Fruit fly (Drosophila melanogaster): ENCODE results near the gene Mnat9.

Mnat9 gene

DNA sequence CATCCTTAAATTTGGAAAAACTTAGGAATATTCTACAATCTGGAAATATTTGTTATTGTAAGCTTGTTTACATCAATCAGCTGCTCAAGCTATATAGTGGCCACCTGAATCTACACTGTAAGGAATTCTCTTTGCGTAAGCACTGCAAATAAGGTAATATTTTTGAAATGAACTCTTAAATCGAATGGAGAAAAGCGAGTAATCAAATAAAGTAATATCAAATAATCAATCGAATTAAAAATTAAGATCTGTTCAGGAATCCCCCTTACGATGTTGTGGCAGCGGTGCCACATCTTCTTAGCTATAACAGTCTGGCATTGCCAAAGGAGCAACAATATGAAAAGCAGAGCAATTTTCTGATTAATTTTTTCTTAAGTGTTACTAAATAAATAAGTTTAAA is at the start of gene Mnat9, which contains the start of gene CG1792 (continued):
- no peak for TF ChIP-seq prd (optimal IDR thresholded peaks at IDR 0.05)
- TF ChIP-seq prd (GFP tag; IDR thresholded peaks at IDR 0.05): peak; percentile 99
- TF ChIP-seq nerfin-2 (GFP tag; IDR thresholded peaks at IDR 0.05; ENCODE audit: partially characterized antibody): no peak
- peak; percentile 98 for TF ChIP-seq phol (tag; optimal IDR thresholded peaks at IDR 0.05)
- TF ChIP-seq CG13424 (tag; optimal IDR thresholded peaks at IDR 0.05): peak; percentile 98
- TF ChIP-seq CG2678 (tag; optimal IDR thresholded peaks at IDR 0.05): peak; percentile 98
- TF ChIP-seq CG6683 (GFP tag; optimal IDR thresholded peaks at IDR 0.05): peak; percentile 94
- TF ChIP-seq Hmx (GFP tag; optimal IDR thresholded peaks at IDR 0.05): peak; percentile 97
- no peak for TF ChIP-seq tna (GFP tag; IDR thresholded peaks at IDR 0.05; ENCODE audit: partially characterized antibody)
- peak; percentile 80 for TF ChIP-seq z (GFP tag; IDR thresholded peaks at IDR 0.05)
- peak; percentile 98 for TF ChIP-seq CG11398 (GFP tag; optimal IDR thresholded peaks at IDR 0.05)
- TF ChIP-seq aop (GFP tag; IDR thresholded peaks at IDR 0.05): peak; percentile 98
- peak; percentile 99 for TF ChIP-seq Dbx (GFP tag; IDR thresholded peaks at IDR 0.05)
- peak; percentile 96 for TF ChIP-seq BtbVII (GFP tag; optimal IDR thresholded peaks at IDR 0.05)
- peak; percentile 98 for TF ChIP-seq Meics (GFP tag; optimal IDR thresholded peaks at IDR 0.05)
- TF ChIP-seq NC2β (GFP tag; optimal IDR thresholded peaks at IDR 0.05): peak; percentile 98
- TF ChIP-seq emc (GFP tag; optimal IDR thresholded peaks at IDR 0.05): peak; percentile 98
- TF ChIP-seq gcm (GFP tag; optimal IDR thresholded peaks at IDR 0.05): peak; percentile 96
- peak; percentile 99 for TF ChIP-seq CG14667 (GFP tag; IDR thresholded peaks at IDR 0.05)
- peak; percentile 100 for TF ChIP-seq vvl (GFP tag; IDR thresholded peaks at IDR 0.05)
- peak; percentile 99 for TF ChIP-seq CG2120 (GFP tag; optimal IDR thresholded peaks at IDR 0.05)
- peak; percentile 98 for TF ChIP-seq bcd (GFP tag; optimal IDR thresholded peaks at IDR 0.05)
- TF ChIP-seq Tbp (GFP tag; optimal IDR thresholded peaks at IDR 0.05): no peak
- peak; percentile 93 for TF ChIP-seq Sox100B (GFP tag; optimal IDR thresholded peaks at IDR 0.05)
- peak; percentile 99 for TF ChIP-seq CG1647 (GFP tag; optimal IDR thresholded peaks at IDR 0.05)
- peak; percentile 99 for TF ChIP-seq Oaz (GFP tag; IDR thresholded peaks at IDR 0.05)
- TF ChIP-seq CG17612 (GFP tag; IDR thresholded peaks at IDR 0.05): peak; percentile 99
- TF ChIP-seq CG7786 (GFP tag; optimal IDR thresholded peaks at IDR 0.05): peak; percentile 99
- TF ChIP-seq stc (GFP tag; IDR thresholded peaks at IDR 0.05): peak; percentile 99
- TF ChIP-seq jigr1 (GFP tag; IDR thresholded peaks at IDR 0.05): peak; percentile 94
- TF ChIP-seq Xrp1 (GFP tag; IDR thresholded peaks at IDR 0.05): peak; percentile 99
- peak; percentile 99 for TF ChIP-seq vfl (GFP tag; optimal IDR thresholded peaks at IDR 0.05)
- peak; percentile 98 for TF ChIP-seq CG17361 (GFP tag; IDR thresholded peaks at IDR 0.05)
- TF ChIP-seq nmo (GFP tag; optimal IDR thresholded peaks at IDR 0.05): peak; percentile 99
- TF ChIP-seq CG11456 (GFP tag; IDR thresholded peaks at IDR 0.05): peak; percentile 100
- peak; percentile 73 for TF ChIP-seq kni (GFP tag; optimal IDR thresholded peaks at IDR 0.05)
- TF ChIP-seq ap (GFP tag; IDR thresholded peaks at IDR 0.05): peak; percentile 99
- no peak for TF ChIP-seq hth (optimal IDR thresholded peaks at IDR 0.05)
- TF ChIP-seq Dp (GFP tag; optimal IDR thresholded peaks at IDR 0.05): peak; percentile 47
- TF ChIP-seq CG42726 (GFP tag; IDR thresholded peaks at IDR 0.05; ENCODE audit: partially characterized antibody): no peak
- peak; percentile 99 for TF ChIP-seq CG17359 (tag; optimal IDR thresholded peaks at IDR 0.05)
- TF ChIP-seq CG2712 (tag; optimal IDR thresholded peaks at IDR 0.05): peak; percentile 99
- TF ChIP-seq abd-A (tag; optimal IDR thresholded peaks at IDR 0.05): no peak
- peak; percentile 92 for TF ChIP-seq ab (GFP tag; optimal IDR thresholded peaks at IDR 0.05)
- TF ChIP-seq CG17186 (GFP tag; optimal IDR thresholded peaks at IDR 0.05): peak; percentile 92
- TF ChIP-seq Fer3 (tag; optimal IDR thresholded peaks at IDR 0.05): peak; percentile 99
- TF ChIP-seq br (optimal IDR thresholded peaks at IDR 0.05): no peak
- TF ChIP-seq lmd (GFP tag; IDR thresholded peaks at IDR 0.05): peak; percentile 99
- TF ChIP-seq tup (GFP tag; optimal IDR thresholded peaks at IDR 0.05): peak; percentile 99
- TF ChIP-seq Six4 (GFP tag; optimal IDR thresholded peaks at IDR 0.05): peak; percentile 98
- peak; percentile 99 for TF ChIP-seq lab (GFP tag; optimal IDR thresholded peaks at IDR 0.05)
- peak; percentile 99 for TF ChIP-seq gro (GFP tag; optimal IDR thresholded peaks at IDR 0.05)

All from whole organism, embryonic.